Fruit fly (Drosophila melanogaster) whole organism, wandering third instar larva: Measurements from ENCODE around the gene AMPKalpha.

Experiments
- Abd-B ChIP-seq: fragments of >200 bp; optimal IDR thresholded peaks from 2 replicates; lab custom pipeline; 2017; ENCODE audit warnings: missing biosample characterization, missing genetic modification characterization
- CG32264 ChIP-seq: fragments of 200-800 bp; sonication (Bioruptor generic); optimal IDR thresholded peaks from 2 replicates; lab custom pipeline; 2016; ENCODE audit warnings: missing biosample characterization, missing genetic modification characterization
- CG9705 ChIP-seq: fragments of 200-800 bp; sonication (Bioruptor generic); optimal IDR thresholded peaks from 2 replicates; lab custom pipeline; 2018; ENCODE audit warnings: missing biosample characterization, mild to moderate bottlenecking, missing genetic modification characterization
- CrebA ChIP-seq: fragments of 200-800 bp; sonication (Bioruptor generic); optimal IDR thresholded peaks from 2 replicates; lab custom pipeline; 2016; ENCODE audit warnings: missing biosample characterization, mild to moderate bottlenecking, missing genetic modification characterization, borderline replicate concordance
- Dfd ChIP-seq: fragments of >200 bp; optimal IDR thresholded peaks from 2 replicates; lab custom pipeline; 2017; ENCODE audit warnings: missing biosample characterization, missing genetic modification characterization
- Dif ChIP-seq: fragments of 200-275, 200-300 bp; sonication (Bioruptor generic); optimal IDR thresholded peaks from 2 replicates; lab custom pipeline; 2018; ENCODE audit warnings: missing biosample characterization, missing genetic modification characterization; ENCODE audit not compliant: partially characterized antibody
- GATAd ChIP-seq: sonication (Bioruptor generic); optimal IDR thresholded peaks from 2 replicates; lab custom pipeline; 2016; ENCODE audit warnings: missing biosample characterization, missing genetic modification characterization
- HLH106 ChIP-seq: fragments of 200-800 bp; optimal IDR thresholded peaks from 3 replicates; lab custom pipeline; 2019; ENCODE audit warnings: missing biosample characterization, mild to moderate bottlenecking, missing genetic modification characterization, moderate library complexity
- Hnf4 ChIP-seq: fragments of 200-800 bp; sonication (Bioruptor generic); optimal IDR thresholded peaks from 2 replicates; lab custom pipeline; 2016; ENCODE audit warnings: missing biosample characterization, mild to moderate bottlenecking, missing genetic modification characterization
- Hr78 ChIP-seq: fragments of >200 bp; optimal IDR thresholded peaks from 2 replicates; lab custom pipeline; 2017; ENCODE audit warnings: missing biosample characterization, missing genetic modification characterization
- Hr83 ChIP-seq: fragments of 200-300 bp; sonication (Bioruptor generic); optimal IDR thresholded peaks from 2 replicates; lab custom pipeline; 2016; ENCODE audit warnings: missing biosample characterization, mild to moderate bottlenecking, missing genetic modification characterization, moderate library complexity; ENCODE audit not compliant: poor library complexity, severe bottlenecking
- Jra ChIP-seq: sonication (Bioruptor generic); optimal IDR thresholded peaks from 2 replicates; lab custom pipeline; 2016; ENCODE audit warnings: missing biosample characterization, missing genetic modification characterization
- Mio ChIP-seq: sonication (Bioruptor generic); optimal IDR thresholded peaks from 2 replicates; lab custom pipeline; 2016; ENCODE audit warnings: missing biosample characterization, missing genetic modification characterization
- N ChIP-seq: fragments of >200 bp; optimal IDR thresholded peaks from 2 replicates; lab custom pipeline; 2018; ENCODE audit warnings: missing biosample characterization, missing external identifiers, missing genetic modification characterization
- OdsH ChIP-seq: fragments of 200-800 bp; sonication (Bioruptor generic); optimal IDR thresholded peaks from 2 replicates; lab custom pipeline; 2016; ENCODE audit warnings: missing biosample characterization, mild to moderate bottlenecking, missing genetic modification characterization
- Rel ChIP-seq, 2 experiments: fragments of 200-800 bp; sonication (Bioruptor generic) in 1 of 2; optimal IDR thresholded peaks; 2 replicates in 1 of 2; 3 replicates in 1 of 2; lab custom pipeline; 2016 to 2019; ENCODE audit warnings: mild to moderate bottlenecking in 2 of 2, missing biosample characterization in 2 of 2, missing genetic modification characterization in 2 of 2, moderate library complexity in 1 of 2
- Sp1 ChIP-seq: fragments of 200-800 bp; sonication (Bioruptor generic); optimal IDR thresholded peaks from 3 replicates; lab custom pipeline; 2019; ENCODE audit warnings: missing biosample characterization, mild to moderate bottlenecking, missing genetic modification characterization, moderate library complexity
- br ChIP-seq: fragments of 200-800 bp; sonication (Bioruptor generic); optimal IDR thresholded peaks from 2 replicates; lab custom pipeline; 2016; ENCODE audit warnings: missing biosample characterization, missing genetic modification characterization
- dl ChIP-seq, 2 experiments: fragments of 175-275, 200-275 bp in 1 of 2; fragments of 200-275 bp in 1 of 2; sonication (Bioruptor generic); optimal IDR thresholded peaks; lab custom pipeline; 2018; ENCODE audit warnings: mild to moderate bottlenecking in 2 of 2, missing biosample characterization in 2 of 2, missing genetic modification characterization in 2 of 2, moderate library complexity in 2 of 2; ENCODE audit not compliant: partially characterized antibody in 2 of 2, insufficient read depth in 1 of 2
- dmrt93B ChIP-seq: fragments of 200-800 bp; sonication (Bioruptor generic); optimal IDR thresholded peaks from 2 replicates; lab custom pipeline; 2018; ENCODE audit warnings: missing biosample characterization, mild to moderate bottlenecking, missing genetic modification characterization
- dsf ChIP-seq: sonication (Bioruptor generic); optimal IDR thresholded peaks from 2 replicates; lab custom pipeline; 2016; ENCODE audit warnings: missing biosample characterization, missing genetic modification characterization, borderline replicate concordance
- ey ChIP-seq: fragments of 200-800 bp; sonication (Bioruptor generic); optimal IDR thresholded peaks from 2 replicates; lab custom pipeline; 2016; ENCODE audit warnings: missing biosample characterization, missing genetic modification characterization
- foxo ChIP-seq, 2 experiments: fragments of 200-800 bp; sonication (Bioruptor generic); optimal IDR thresholded peaks; 2 replicates in 1 of 2; 3 replicates in 1 of 2; lab custom pipeline; 2016 to 2017; ENCODE audit warnings: missing biosample characterization in 2 of 2, missing genetic modification characterization in 2 of 2
- fru ChIP-seq: fragments of 200-800 bp; sonication (Bioruptor generic); optimal IDR thresholded peaks from 3 replicates; lab custom pipeline; 2016; ENCODE audit warnings: missing biosample characterization, mild to moderate bottlenecking, missing genetic modification characterization
- h ChIP-seq: fragments of 200-800 bp; sonication (Bioruptor generic); optimal IDR thresholded peaks from 3 replicates; lab custom pipeline; 2016; ENCODE audit warnings: missing biosample characterization, mild to moderate bottlenecking, missing genetic modification characterization
- jim ChIP-seq: fragments of 175-275, 200-325 bp; sonication (Bioruptor generic); optimal IDR thresholded peaks from 2 replicates; lab custom pipeline; 2016; ENCODE audit warnings: missing biosample characterization, mild to moderate bottlenecking, missing genetic modification characterization
- lola ChIP-seq: fragments of >200 bp; optimal IDR thresholded peaks from 2 replicates; lab custom pipeline; 2017; ENCODE audit warnings: missing biosample characterization, missing genetic modification characterization
- pan ChIP-seq: fragments of >200 bp; optimal IDR thresholded peaks from 2 replicates; lab custom pipeline; 2017
- psq ChIP-seq: fragments of 200-800 bp; sonication (Bioruptor generic); optimal IDR thresholded peaks from 3 replicates; lab custom pipeline; 2017; ENCODE audit warnings: missing biosample characterization, mild to moderate bottlenecking, missing genetic modification characterization, moderate library complexity
- rgr ChIP-seq: fragments of 200-800 bp; sonication (Bioruptor generic); optimal IDR thresholded peaks from 3 replicates; lab custom pipeline; 2016; ENCODE audit warnings: missing biosample characterization, mild to moderate bottlenecking, missing genetic modification characterization
- sage ChIP-seq: fragments of 200-800 bp; sonication (Bioruptor generic); optimal IDR thresholded peaks from 2 replicates; lab custom pipeline; 2016; ENCODE audit warnings: missing biosample characterization, mild to moderate bottlenecking, missing genetic modification characterization
- sv ChIP-seq: fragments of 200-800 bp; sonication (Bioruptor generic); optimal IDR thresholded peaks from 3 replicates; lab custom pipeline; 2016; ENCODE audit warnings: missing biosample characterization, missing genetic modification characterization
- tai ChIP-seq: sonication (Bioruptor generic); optimal IDR thresholded peaks from 2 replicates; lab custom pipeline; 2016; ENCODE audit warnings: missing biosample characterization, missing genetic modification characterization
- woc ChIP-seq: sonication (Bioruptor generic); optimal IDR thresholded peaks from 2 replicates; lab custom pipeline; 2016; ENCODE audit warnings: missing biosample characterization, mild to moderate bottlenecking, missing genetic modification characterization

Gene AMPKalpha

DNA sequence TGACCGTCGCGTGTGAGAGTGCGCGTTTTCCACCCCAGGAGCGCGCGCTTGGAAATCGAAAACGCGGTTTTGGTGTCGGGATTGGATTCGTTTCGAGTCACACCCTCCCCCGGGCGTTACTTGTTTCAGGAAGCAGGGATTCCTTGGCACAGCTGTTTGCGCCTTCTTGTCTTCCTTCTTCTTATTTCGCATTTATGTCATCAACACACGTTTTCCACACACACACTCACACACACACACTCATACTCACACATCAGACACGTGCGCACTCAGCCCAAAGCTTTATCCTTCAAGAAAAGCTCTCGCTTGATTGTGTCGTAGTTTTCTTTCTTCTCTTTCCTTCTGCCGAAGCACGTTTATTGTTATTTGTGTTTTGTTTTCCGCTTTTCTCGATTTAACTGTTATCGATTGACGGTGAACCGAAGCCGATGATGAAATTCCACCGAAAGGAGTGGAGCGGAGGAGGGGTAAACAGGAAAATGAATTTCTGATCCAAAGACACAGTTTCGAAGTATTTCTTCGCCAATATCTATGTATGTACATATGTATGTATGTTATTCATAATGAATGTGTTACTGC is 6.2 kb downstream of the AMPKalpha start:
- TF ChIP-seq lola (GFP tag; lab: Kevin White, UChicago) (no peak), CG32264 (no peak), CrebA (GFP tag; lab: Kevin White, UChicago) (no peak), ey (GFP tag; lab: Kevin White, UChicago) (no peak), tai (no peak), N (GFP tag; lab: Kevin White, UChicago) (no peak), dmrt93B (no peak), CG9705 (GFP tag; lab: Kevin White, UChicago) (no peak), Hr78 (GFP tag; lab: Kevin White, UChicago) (no peak), Sp1 (no peak), sage (no peak), Hnf4 (GFP tag; lab: Kevin White, UChicago) (no peak), Jra (GFP tag; lab: Kevin White, UChicago) (no peak), Rel (GFP tag; optimal IDR thresholded peaks at IDR 0.05; lab: Kevin White, UChicago) (no peak), Rel (tag; optimal IDR thresholded peaks at IDR 0.05; lab: Kevin White, UChicago) (no peak), Dif (GFP tag; lab: Kevin White, UChicago) (no peak), sv (GFP tag; lab: Kevin White, UChicago) (no peak), Dfd (GFP tag; lab: Kevin White, UChicago) (no peak)

DNA sequence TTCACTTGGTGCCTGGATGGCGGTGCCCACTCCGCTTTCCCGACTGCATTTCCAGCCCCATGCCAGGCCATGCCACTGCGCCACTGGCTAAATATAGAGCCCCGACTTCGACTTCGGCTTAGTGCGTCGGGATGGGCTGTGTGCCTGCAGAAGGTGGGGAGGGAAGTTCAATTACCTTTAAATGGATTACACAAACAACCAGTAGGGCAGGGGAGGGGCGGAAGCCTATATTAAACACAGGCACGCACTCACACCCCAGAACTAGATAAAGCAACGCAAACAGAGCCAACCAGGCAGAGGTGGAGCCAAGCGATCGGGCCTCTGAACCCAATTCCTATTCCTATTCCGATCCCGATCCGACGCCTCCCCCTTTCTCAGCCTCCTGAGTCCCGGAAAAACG is 7.2 kb downstream of the AMPKalpha start:
- no peak for TF ChIP-seq fru (GFP tag; lab: Kevin White, UChicago)
- no peak for TF ChIP-seq Hr83 (GFP tag; lab: Kevin White, UChicago)

DNA sequence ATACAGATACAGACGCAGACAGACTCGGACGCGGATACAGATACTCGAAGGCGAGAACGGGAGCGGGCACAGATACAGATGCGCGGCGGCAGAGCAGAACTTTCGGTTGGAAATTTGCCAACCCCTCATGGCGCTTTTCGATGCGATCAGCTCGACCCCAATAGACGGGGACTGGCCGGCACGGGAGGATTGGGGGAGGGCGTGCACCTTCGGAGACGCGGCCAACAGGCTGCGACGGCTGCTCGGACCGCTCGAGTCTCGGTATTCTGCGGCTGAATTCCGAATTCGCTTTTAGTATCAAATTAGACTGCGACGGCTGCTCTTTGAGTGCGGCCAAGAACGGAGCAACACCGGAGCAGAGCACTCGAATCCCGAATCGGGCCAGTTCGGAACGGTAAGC is 8.9 kb downstream of the AMPKalpha start:
- TF ChIP-seq fru (GFP tag; lab: Kevin White, UChicago) (no peak), sage (no peak), HLH106 (no peak), Abd-B (GFP tag; lab: Kevin White, UChicago) (no peak), Dfd (GFP tag; lab: Kevin White, UChicago) (no peak), Jra (GFP tag; lab: Kevin White, UChicago) (no peak), pan (lab: Kevin White, UChicago) (no peak), dsf (no peak), Mio (GFP tag; lab: Kevin White, UChicago) (no peak), Rel (GFP tag; optimal IDR thresholded peaks at IDR 0.05; lab: Kevin White, UChicago) (no peak), Rel (tag; optimal IDR thresholded peaks at IDR 0.05; lab: Kevin White, UChicago) (no peak), psq (GFP tag; lab: Kevin White, UChicago) (no peak), Hnf4 (GFP tag; lab: Kevin White, UChicago) (no peak), rgr (GFP tag; lab: Kevin White, UChicago) (no peak), GATAd (no peak), jim (no peak), tai (no peak), OdsH (GFP tag; lab: Kevin White, UChicago) (no peak), br (no peak)

DNA sequence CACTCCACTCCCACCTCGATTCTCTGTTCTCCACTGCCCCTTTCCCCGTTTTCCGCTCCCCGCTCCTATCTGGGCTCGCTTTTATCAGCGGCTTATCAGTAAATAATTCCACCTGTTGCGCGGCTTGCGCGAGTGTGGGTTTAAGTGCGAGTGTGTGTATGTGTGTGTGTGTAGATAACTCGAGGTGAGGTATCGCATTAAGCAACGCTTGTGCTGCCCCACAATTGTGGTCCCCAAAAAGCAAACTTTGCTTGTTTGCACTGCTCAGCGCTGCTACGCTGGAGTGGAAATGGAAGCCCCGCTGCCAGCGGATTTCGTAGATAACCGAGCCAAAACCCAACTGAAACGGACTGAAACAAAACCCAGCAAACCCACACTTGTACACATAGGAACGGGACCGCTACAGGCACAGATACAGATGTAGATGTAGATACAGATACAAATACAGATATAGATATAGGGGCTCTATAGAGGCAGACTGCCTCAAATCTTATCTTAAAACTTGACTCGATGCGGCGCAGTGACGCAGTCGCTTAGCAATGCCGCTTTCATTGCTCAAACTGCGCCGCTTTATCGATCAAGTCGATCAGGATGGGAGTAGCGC is 11.9 kb downstream of the AMPKalpha start:
- TF ChIP-seq h (GFP tag; lab: Kevin White, UChicago) (peak; percentile 50), CrebA (GFP tag; lab: Kevin White, UChicago) (no peak), HLH106 (no peak), foxo (GFP tag; optimal IDR thresholded peaks at IDR 0.05; lab: Kevin White, UChicago) (no peak), Dif (GFP tag; lab: Kevin White, UChicago) (no peak), Rel (GFP tag; optimal IDR thresholded peaks at IDR 0.05; lab: Kevin White, UChicago) (no peak), Rel (tag; optimal IDR thresholded peaks at IDR 0.05; lab: Kevin White, UChicago) (peak; percentile 81), CG9705 (GFP tag; lab: Kevin White, UChicago) (no peak), sage (no peak), tai (no peak), ey (GFP tag; lab: Kevin White, UChicago) (no peak), rgr (GFP tag; lab: Kevin White, UChicago) (no peak), dl (GFP tag; optimal IDR thresholded peaks at IDR 0.05; lab: Kevin White, UChicago; ENCODE audit: insufficient read depth in 1 of 2, partially characterized antibody in 2 of 2) (no peak), Hr83 (GFP tag; lab: Kevin White, UChicago) (no peak), woc (GFP tag; lab: Kevin White, UChicago) (no peak), lola (GFP tag; lab: Kevin White, UChicago) (no peak), Dfd (GFP tag; lab: Kevin White, UChicago) (no peak)
